Worm (Caenorhabditis elegans): ENCODE measurements around the gene eif-1.A.

ce11 chrIV:4861449-4861848 is 50.7 kb downstream of the eif-1.A start, which contains the start of the genes Y17G9A.4 and str-173:
- TF ChIP-seq ama-1 (optimal IDR thresholded peaks at IDR 0.05) (no peak), tbx-37 (GFP tag; conservative IDR thresholded peaks at IDR 0.05) (no peak), ets-7 (tag; optimal IDR thresholded peaks at IDR 0.05) (no peak), flt-1 (GFP tag; IDR thresholded peaks at IDR 0.05) (no peak), scrt-1 (GFP tag; IDR thresholded peaks at IDR 0.05) (no peak), hmg-4 (GFP tag; optimal IDR thresholded peaks at IDR 0.05) (no peak), aly-1 (tag; optimal IDR thresholded peaks at IDR 0.05) (no peak), tbx-11 (GFP tag; IDR thresholded peaks at IDR 0.05) (no peak), pes-1 (GFP tag; IDR thresholded peaks at IDR 0.05) (no peak), sea-1 (GFP tag; conservative IDR thresholded peaks at IDR 0.05) (no peak), ceh-13 (GFP tag; optimal IDR thresholded peaks at IDR 0.05) (no peak), B0310.2 (tag; optimal IDR thresholded peaks at IDR 0.05) (no peak)

All from whole organism, early embryonic.